Fruit fly (Drosophila melanogaster): ENCODE data around the gene Asciz.
A peak's percentile ranks its signal among the peaks of the same experiment; 100 is the strongest.

Gene Asciz

dm6 chr3L:3166200-3166695, at the start of gene Asciz:
Gene Asciz, minus strand, starts transcription at chr3L:3166250.
- TF ChIP-seq kay (GFP tag; ENCODE audit: borderline replicate concordance), result no peak
- TF ChIP-seq CG12768 (GFP tag; optimal IDR thresholded peaks at IDR 0.05), result peak; percentile 14

DNA sequence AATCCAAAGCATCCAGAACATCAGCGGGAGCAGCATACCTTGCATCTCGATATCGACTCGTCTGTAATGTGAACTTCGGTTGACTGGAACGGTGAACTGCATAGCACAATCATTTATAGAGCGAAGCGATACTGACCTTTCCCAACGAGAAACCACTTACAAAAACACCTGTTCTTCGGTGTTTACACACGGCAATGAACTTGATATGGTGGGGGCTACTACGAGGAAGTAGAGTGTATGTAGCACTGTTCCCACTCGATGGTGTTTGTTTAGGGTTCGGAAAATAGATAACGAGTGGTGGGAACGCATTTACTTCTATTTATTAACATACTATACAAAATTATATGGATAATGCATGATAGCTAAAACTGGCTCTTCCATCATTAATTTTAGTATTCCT, 42.8 kb upstream of the Asciz start, which contains the start of the genes CG32269 and CG32270:
CG32269 (minus strand) TSS at position 91 of the 400 bp plus-strand sequence.
CG32270 (minus strand) TSS at position 91 of the 400 bp plus-strand sequence.
- no peak for TF ChIP-seq kay (GFP tag; ENCODE audit: borderline replicate concordance)
- no peak for TF ChIP-seq CG14711 (tag; optimal IDR thresholded peaks at IDR 0.05)
- TF ChIP-seq cnc (optimal IDR thresholded peaks at IDR 0.05), result no peak
- TF ChIP-seq CG7101 (tag; optimal IDR thresholded peaks at IDR 0.05), result peak; percentile 48
- peak; percentile 24 for TF ChIP-seq ovo (GFP tag; optimal IDR thresholded peaks at IDR 0.05)
- peak; percentile 60 for TF ChIP-seq Mnt (GFP tag; optimal IDR thresholded peaks at IDR 0.05)
- TF ChIP-seq pad (GFP tag; optimal IDR thresholded peaks at IDR 0.05), result peak; percentile 12
- peak; percentile 52 for TF ChIP-seq CG7045 (GFP tag; optimal IDR thresholded peaks at IDR 0.05)
- peak; percentile 23 for TF ChIP-seq CG1620 (GFP tag; optimal IDR thresholded peaks at IDR 0.05)
- TF ChIP-seq tj (GFP tag; optimal IDR thresholded peaks at IDR 0.05), result no peak
- peak; percentile 51 for TF ChIP-seq Crg-1 (GFP tag; optimal IDR thresholded peaks at IDR 0.05)
- TF ChIP-seq CG12768 (GFP tag; optimal IDR thresholded peaks at IDR 0.05), result peak; percentile 73
- TF ChIP-seq CG5204 (GFP tag; optimal IDR thresholded peaks at IDR 0.05), result no peak
- TF ChIP-seq cic (GFP tag; optimal IDR thresholded peaks at IDR 0.05), result peak; percentile 65
- peak; percentile 46 for TF ChIP-seq toe (GFP tag; optimal IDR thresholded peaks at IDR 0.05)
- TF ChIP-seq CG11617 (GFP tag; optimal IDR thresholded peaks at IDR 0.05), result peak; percentile 18
- TF ChIP-seq bab1 (GFP tag; optimal IDR thresholded peaks at IDR 0.05), result no peak
- TF ChIP-seq CG33017 (tag; optimal IDR thresholded peaks at IDR 0.05), result peak; percentile 2
- no peak for TF ChIP-seq Clk (GFP tag; optimal IDR thresholded peaks at IDR 0.05)
- TF ChIP-seq Hr96 (GFP tag; optimal IDR thresholded peaks at IDR 0.05), result peak; percentile 40

DNA sequence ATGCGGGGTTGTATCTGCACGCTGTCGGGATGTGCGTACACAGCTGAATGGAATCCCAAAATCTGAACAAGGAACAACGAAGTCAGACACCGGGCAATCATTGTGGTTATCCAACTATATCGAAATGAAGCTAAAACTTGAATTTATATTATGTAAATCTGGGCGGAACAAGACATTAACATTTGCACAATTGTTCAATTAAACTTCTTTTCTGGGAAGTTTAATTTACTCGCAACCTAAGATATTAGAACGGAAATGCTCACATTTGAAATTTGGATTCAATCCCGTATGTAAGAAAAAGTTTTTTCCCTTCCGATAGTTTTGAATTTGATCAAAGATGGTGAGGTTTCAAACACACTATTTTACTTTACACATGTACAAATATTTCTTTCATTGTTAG, 40.2 kb upstream of the Asciz start, which contains the start of gene CG33160:
CG33160 (minus strand) TSS at position 101 of the 400 bp plus-strand sequence.
- no peak for TF ChIP-seq CG33017 (tag; optimal IDR thresholded peaks at IDR 0.05)
- TF ChIP-seq CG14711 (tag; optimal IDR thresholded peaks at IDR 0.05), result no peak
- TF ChIP-seq pad (GFP tag; optimal IDR thresholded peaks at IDR 0.05), result no peak
- no peak for TF ChIP-seq cnc (optimal IDR thresholded peaks at IDR 0.05)
- TF ChIP-seq Crg-1 (GFP tag; optimal IDR thresholded peaks at IDR 0.05), result no peak
- no peak for TF ChIP-seq Mnt (GFP tag; optimal IDR thresholded peaks at IDR 0.05)
- TF ChIP-seq CG7045 (GFP tag; optimal IDR thresholded peaks at IDR 0.05), result no peak
- no peak for TF ChIP-seq CG5204 (GFP tag; optimal IDR thresholded peaks at IDR 0.05)
- no peak for TF ChIP-seq tj (GFP tag; optimal IDR thresholded peaks at IDR 0.05)
- TF ChIP-seq cic (GFP tag; optimal IDR thresholded peaks at IDR 0.05), result no peak
- no peak for TF ChIP-seq ovo (GFP tag; optimal IDR thresholded peaks at IDR 0.05)
- no peak for TF ChIP-seq CG7101 (tag; optimal IDR thresholded peaks at IDR 0.05)
- TF ChIP-seq Hr96 (GFP tag; optimal IDR thresholded peaks at IDR 0.05), result no peak
- TF ChIP-seq toe (GFP tag; optimal IDR thresholded peaks at IDR 0.05), result no peak
- TF ChIP-seq kay (GFP tag; ENCODE audit: borderline replicate concordance), result no peak

DNA sequence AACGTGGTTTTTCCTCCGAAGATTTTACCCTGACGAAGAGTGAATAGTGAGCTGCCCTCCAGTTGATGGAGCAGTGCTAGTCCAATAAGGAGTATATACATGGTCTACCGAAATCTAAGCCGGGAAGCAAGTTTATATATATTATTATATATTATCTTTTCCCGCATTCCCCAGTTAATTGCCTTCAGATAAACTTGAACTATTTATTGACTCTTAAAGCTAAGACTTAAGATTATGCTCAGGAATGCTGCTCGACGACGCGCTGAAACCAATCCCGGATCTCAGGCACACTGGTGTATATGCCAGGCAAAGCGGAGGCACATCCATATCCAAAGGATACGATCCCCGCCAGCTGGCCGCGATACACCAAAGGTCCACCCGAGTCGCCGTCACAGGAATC, 39.3 kb upstream of the Asciz start, which contains the start of gene CG32277:
CG32277 (minus strand) TSS at position 101 of the 400 bp plus-strand sequence.
- TF ChIP-seq CG12768 (GFP tag; optimal IDR thresholded peaks at IDR 0.05), result no peak
- TF ChIP-seq ovo (GFP tag; optimal IDR thresholded peaks at IDR 0.05), result no peak
- no peak for TF ChIP-seq toe (GFP tag; optimal IDR thresholded peaks at IDR 0.05)
- no peak for TF ChIP-seq pad (GFP tag; optimal IDR thresholded peaks at IDR 0.05)
- no peak for TF ChIP-seq CG5204 (GFP tag; optimal IDR thresholded peaks at IDR 0.05)
- TF ChIP-seq bab1 (GFP tag; optimal IDR thresholded peaks at IDR 0.05), result no peak
- no peak for TF ChIP-seq CG7101 (tag; optimal IDR thresholded peaks at IDR 0.05)
- TF ChIP-seq Clk (GFP tag; optimal IDR thresholded peaks at IDR 0.05), result no peak
- TF ChIP-seq tj (GFP tag; optimal IDR thresholded peaks at IDR 0.05), result no peak
- no peak for TF ChIP-seq CG7045 (GFP tag; optimal IDR thresholded peaks at IDR 0.05)
- TF ChIP-seq cic (GFP tag; optimal IDR thresholded peaks at IDR 0.05), result no peak
- TF ChIP-seq kay (GFP tag; ENCODE audit: borderline replicate concordance), result no peak
- TF ChIP-seq CG1620 (GFP tag; optimal IDR thresholded peaks at IDR 0.05), result no peak
- no peak for TF ChIP-seq Crg-1 (GFP tag; optimal IDR thresholded peaks at IDR 0.05)
- no peak for TF ChIP-seq Hr96 (GFP tag; optimal IDR thresholded peaks at IDR 0.05)
- no peak for TF ChIP-seq CG14711 (tag; optimal IDR thresholded peaks at IDR 0.05)
- no peak for TF ChIP-seq Mnt (GFP tag; optimal IDR thresholded peaks at IDR 0.05)
- no peak for TF ChIP-seq cnc (optimal IDR thresholded peaks at IDR 0.05)
- TF ChIP-seq CG33017 (tag; optimal IDR thresholded peaks at IDR 0.05), result no peak

DNA sequence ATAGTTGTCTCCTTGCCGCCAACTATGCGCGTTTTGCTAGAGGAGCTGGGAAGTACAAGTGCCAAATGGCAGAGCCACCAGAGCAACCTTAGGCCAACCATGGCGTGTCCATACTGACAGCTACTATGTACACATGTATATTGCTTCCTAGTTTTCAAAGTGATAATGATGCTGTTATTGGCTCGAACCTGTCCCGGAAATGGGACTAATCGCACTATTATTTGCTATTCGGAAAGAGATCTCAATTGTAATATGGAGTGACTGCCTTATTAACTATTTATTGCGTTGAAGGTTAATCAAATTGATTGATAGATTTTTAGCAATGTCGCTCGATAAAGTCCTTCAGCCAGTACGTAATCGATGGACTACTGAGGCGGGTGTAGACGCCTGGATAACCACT, 38.3 kb upstream of the Asciz start, which contains the start of gene CG33159:
CG33159 (minus strand) TSS at position 101 of the 400 bp plus-strand sequence.
- TF ChIP-seq ovo (GFP tag; optimal IDR thresholded peaks at IDR 0.05), result no peak
- TF ChIP-seq cnc (optimal IDR thresholded peaks at IDR 0.05), result no peak
- no peak for TF ChIP-seq cic (GFP tag; optimal IDR thresholded peaks at IDR 0.05)
- TF ChIP-seq Hr96 (GFP tag; optimal IDR thresholded peaks at IDR 0.05), result no peak
- no peak for TF ChIP-seq Crg-1 (GFP tag; optimal IDR thresholded peaks at IDR 0.05)

DNA sequence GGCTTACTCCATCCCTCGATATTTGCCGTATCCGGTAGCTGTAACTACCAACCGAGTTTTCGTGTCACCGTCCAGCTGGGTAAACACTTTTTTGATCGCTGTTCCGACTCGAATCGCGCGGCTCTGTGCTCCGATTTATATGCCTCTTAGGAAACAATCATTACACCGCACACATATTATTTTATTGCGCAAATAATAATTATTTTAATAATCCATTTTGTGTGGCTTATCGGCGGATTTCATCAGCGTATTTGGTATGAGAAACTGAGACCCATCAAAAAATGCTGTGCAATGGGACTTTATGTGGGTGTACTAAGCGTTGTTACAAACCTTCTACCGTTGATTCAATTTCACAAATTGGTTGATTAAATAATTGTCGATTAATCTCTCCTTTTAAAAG, 37.0 kb upstream of the Asciz start, which contains the start of gene CG32271:
CG32271 (minus strand) TSS at position 101 of the 400 bp plus-strand sequence.
- TF ChIP-seq cnc (optimal IDR thresholded peaks at IDR 0.05), result no peak
- TF ChIP-seq CG14711 (tag; optimal IDR thresholded peaks at IDR 0.05), result no peak
- TF ChIP-seq CG12768 (GFP tag; optimal IDR thresholded peaks at IDR 0.05), result no peak
- TF ChIP-seq toe (GFP tag; optimal IDR thresholded peaks at IDR 0.05), result no peak
